Worm (Caenorhabditis elegans) whole organism, young adult: ENCODE data around the gene C53B7.3.

Source experiments
- B0035.1 ChIP-seq: sonication (generic microtip); optimal IDR thresholded peaks from 2 replicates; lab custom pipeline; 2016; ENCODE audit warnings: missing genetic modification characterization, mild to moderate bottlenecking, missing compliant biosample characterization, missing genotype, missing genetic modification reagents
- B0261.1 ChIP-seq: sonication (generic microtip); optimal IDR thresholded peaks from 2 replicates; lab custom pipeline; 2016; ENCODE audit warnings: mild to moderate bottlenecking, missing genetic modification characterization, moderate library complexity, missing compliant biosample characterization
- C06A6.2 ChIP-seq: fragments of 200-800 bp; sonication (Bioruptor generic); conservative IDR thresholded peaks from 2 replicates; pipeline ENCODE4 v1.3.6; 2022; ENCODE audit warnings: missing genetic modification characterization, missing compliant biosample characterization
- C17E4.6 ChIP-seq: fragments of 200-800 bp; sonication (Bioruptor generic); IDR thresholded peaks from 2 replicates; pipeline ENCODE4 v1.3.6; 2022; ENCODE audit warnings: missing genetic modification reagents, missing genetic modification characterization, missing compliant biosample characterization
- F22D6.2 ChIP-seq: sonication (generic microtip); optimal IDR thresholded peaks from 2 replicates; lab custom pipeline; 2016; ENCODE audit warnings: mild to moderate bottlenecking, missing genetic modification characterization, missing compliant biosample characterization
- F39B2.1 ChIP-seq: fragments of 200-800 bp; sonication (Bioruptor generic); IDR thresholded peaks from 2 replicates; pipeline ENCODE4 v1.3.6; 2022; ENCODE audit warnings: missing genetic modification reagents, missing genetic modification characterization, missing compliant biosample characterization
- T07F8.4 ChIP-seq: sonication (generic microtip); optimal IDR thresholded peaks from 2 replicates; lab custom pipeline; 2016; ENCODE audit warnings: mild to moderate bottlenecking, missing genetic modification characterization, moderate library complexity, missing compliant biosample characterization
- Y95B8A.8 ChIP-seq: fragments of 200-800 bp; sonication (Bioruptor generic); IDR thresholded peaks from 2 replicates; pipeline ENCODE4 v1.3.6; 2022; ENCODE audit warnings: missing genetic modification reagents, missing genetic modification characterization, missing compliant biosample characterization
- ama-1 ChIP-seq, 3 experiments: fragments of 150-350 bp in 1 of 3; sonication (generic microtip) in 2 of 3; optimal IDR thresholded peaks; 2 replicates each; lab custom pipeline; 2014 to 2018; ENCODE audit warnings: missing biosample characterization in 2 of 3, missing genetic modification characterization in 2 of 3, missing genetic modification reagents in 2 of 3
- atf-7 ChIP-seq: sonication (generic microtip); optimal IDR thresholded peaks from 2 replicates; lab custom pipeline; 2017; ENCODE audit warnings: mild to moderate bottlenecking, missing genetic modification characterization, missing compliant biosample characterization
- attf-5 ChIP-seq: fragments of 200-800 bp; sonication (Bioruptor generic); optimal IDR thresholded peaks from 2 replicates; lab custom pipeline; 2018; ENCODE audit warnings: mild to moderate bottlenecking, missing genetic modification characterization, missing compliant biosample characterization
- ceh-100 ChIP-seq: fragments of 200-800 bp; sonication (Bioruptor generic); IDR thresholded peaks from 2 replicates; pipeline ENCODE4 v1.3.6; 2022; ENCODE audit warnings: missing genetic modification reagents, missing genetic modification characterization, missing compliant biosample characterization
- ceh-58 ChIP-seq: fragments of 200-800 bp; sonication (Bioruptor generic); IDR thresholded peaks from 2 replicates; pipeline ENCODE4 v1.3.6; 2022; ENCODE audit warnings: missing genetic modification characterization, missing compliant biosample characterization
- ceh-79 ChIP-seq: sonication (generic microtip); optimal IDR thresholded peaks from 2 replicates; lab custom pipeline; 2017; ENCODE audit warnings: mild to moderate bottlenecking, missing genetic modification characterization, missing compliant biosample characterization
- die-1 ChIP-seq: sonication (generic microtip); optimal IDR thresholded peaks from 2 replicates; lab custom pipeline; 2016; ENCODE audit warnings: missing genotype, mild to moderate bottlenecking, missing genetic modification characterization, missing compliant biosample characterization
- dpff-1 ChIP-seq: sonication (generic microtip); optimal IDR thresholded peaks from 2 replicates; lab custom pipeline; 2017; ENCODE audit warnings: mild to moderate bottlenecking, missing genetic modification characterization, missing compliant biosample characterization
- dpl-1 ChIP-seq: fragments of 150-350 bp; optimal IDR thresholded peaks from 2 replicates; lab custom pipeline; 2014; ENCODE audit warnings: missing biosample characterization, missing genetic modification reagents, missing genetic modification characterization
- efl-1 ChIP-seq: fragments of 150-350 bp; optimal IDR thresholded peaks from 2 replicates; lab custom pipeline; 2014; ENCODE audit warnings: missing biosample characterization, missing genetic modification reagents, missing genetic modification characterization
- ekl-4 ChIP-seq: fragments of 200-800 bp; sonication (Bioruptor generic); IDR thresholded peaks from 2 replicates; pipeline ENCODE4 v1.3.6; 2022; ENCODE audit warnings: missing genetic modification reagents, missing genetic modification characterization, missing compliant biosample characterization
- hmg-1.2 ChIP-seq: fragments of 200-800 bp; sonication (Bioruptor generic); IDR thresholded peaks from 2 replicates; pipeline ENCODE4 v1.3.6; 2022; ENCODE audit warnings: missing genetic modification reagents, missing genetic modification characterization, missing compliant biosample characterization
- hrde-1 ChIP-seq: sonication (generic microtip); optimal IDR thresholded peaks from 2 replicates; lab custom pipeline; 2016; ENCODE audit warnings: missing genetic modification characterization, mild to moderate bottlenecking, missing compliant biosample characterization, moderate library complexity, missing genotype, missing genetic modification reagents, borderline replicate concordance
- lin-26 ChIP-seq: fragments of 200-800 bp; sonication (Bioruptor generic); IDR thresholded peaks from 2 replicates; pipeline ENCODE4 v1.3.6; 2022; ENCODE audit warnings: missing genetic modification reagents, missing genetic modification characterization, missing compliant biosample characterization
- lsl-1 ChIP-seq: fragments of 200-800 bp; sonication (Bioruptor generic); optimal IDR thresholded peaks from 2 replicates; lab custom pipeline; 2018; ENCODE audit warnings: mild to moderate bottlenecking, missing genetic modification characterization, moderate library complexity, missing compliant biosample characterization
- mes-4 ChIP-seq: sonication (generic microtip); optimal IDR thresholded peaks from 2 replicates; lab custom pipeline; 2016; ENCODE audit warnings: missing genotype, missing genetic modification characterization, missing compliant biosample characterization
- nfya-2 ChIP-seq: fragments of 200-800 bp; sonication (Bioruptor generic); IDR thresholded peaks from 2 replicates; pipeline ENCODE4 v1.3.6; 2022; ENCODE audit warnings: missing genetic modification reagents, missing genetic modification characterization, missing compliant biosample characterization
- nfyb-1 ChIP-seq: fragments of 200-800 bp; sonication (Bioruptor generic); IDR thresholded peaks from 2 replicates; pipeline ENCODE4 v1.3.6; 2022; ENCODE audit warnings: missing genetic modification reagents, missing genetic modification characterization, missing compliant biosample characterization
- nhr-80 ChIP-seq: sonication (generic microtip); optimal IDR thresholded peaks from 2 replicates; lab custom pipeline; 2016; ENCODE audit warnings: missing genetic modification characterization, missing compliant biosample characterization
- pha-4 ChIP-seq: fragments of 150-350 bp; sonication (generic microtip); optimal IDR thresholded peaks from 2 replicates; lab custom pipeline; 2014; ENCODE audit warnings: missing biosample characterization, missing genetic modification reagents, missing genetic modification characterization
- rcor-1 ChIP-seq: fragments of 200-800 bp; sonication (Bioruptor generic); IDR thresholded peaks from 2 replicates; pipeline ENCODE4 v1.3.6; 2022; ENCODE audit warnings: missing genetic modification reagents, missing genetic modification characterization, missing compliant biosample characterization
- rec-8 ChIP-seq, 2 experiments: sonication (generic microtip); optimal IDR thresholded peaks; 2 replicates each; lab custom pipeline; 2016; ENCODE audit warnings: mild to moderate bottlenecking in 2 of 2, missing genetic modification characterization in 2 of 2, missing genetic modification reagents in 2 of 2, missing genotype in 2 of 2, missing biosample characterization in 1 of 2, missing compliant biosample characterization in 1 of 2, moderate library complexity in 1 of 2
- rpc-1 ChIP-seq, 2 experiments: fragments of 150-350 bp in 1 of 2; sonication (generic microtip) in 1 of 2; optimal IDR thresholded peaks; 2 replicates each; lab custom pipeline; 2014 to 2018; ENCODE audit warnings: missing biosample characterization in 1 of 2, missing genetic modification characterization in 1 of 2, missing genetic modification reagents in 1 of 2, missing genotype in 1 of 2
- sdz-38 ChIP-seq: sonication (generic microtip); optimal IDR thresholded peaks from 2 replicates; lab custom pipeline; 2016; ENCODE audit warnings: missing genotype, missing genetic modification characterization, missing compliant biosample characterization
- snpc-1.1 ChIP-seq: sonication (generic microtip); optimal IDR thresholded peaks from 2 replicates; lab custom pipeline; 2017; ENCODE audit warnings: missing genetic modification characterization, mild to moderate bottlenecking, missing compliant biosample characterization, antibody characterized with exemption, moderate library complexity, missing genotype, missing genetic modification reagents; ENCODE audit not compliant: insufficient read depth
- snpc-3.4 ChIP-seq: sonication (generic microtip); optimal IDR thresholded peaks from 2 replicates; lab custom pipeline; 2017; ENCODE audit warnings: missing genetic modification characterization, mild to moderate bottlenecking, missing compliant biosample characterization, antibody characterized with exemption, moderate library complexity, missing genotype, missing genetic modification reagents
- snpc-4 ChIP-seq, 5 experiments: fragments of 150-350 bp in 1 of 5; sonication (generic microtip) in 4 of 5; optimal IDR thresholded peaks; 2 replicates each; lab custom pipeline; 2014 to 2018; ENCODE audit warnings: missing genetic modification characterization in 5 of 5, missing biosample characterization in 3 of 5, antibody characterized with exemption in 2 of 5, mild to moderate bottlenecking in 2 of 5, missing compliant biosample characterization in 2 of 5, missing genotype in 2 of 5, moderate library complexity in 2 of 5, missing genetic modification reagents in 1 of 5
- somi-1 ChIP-seq: fragments of 200-800 bp; sonication (Bioruptor generic); optimal IDR thresholded peaks from 2 replicates; lab custom pipeline; 2018; ENCODE audit warnings: mild to moderate bottlenecking, missing genetic modification characterization, missing compliant biosample characterization
- sptf-2 ChIP-seq: fragments of 200-800 bp; sonication (Bioruptor generic); optimal IDR thresholded peaks from 2 replicates; lab custom pipeline; 2018; ENCODE audit warnings: mild to moderate bottlenecking, missing genetic modification characterization, missing compliant biosample characterization
- tbp1 ChIP-seq: fragments of 200-800 bp; sonication (Bioruptor generic); optimal IDR thresholded peaks from 2 replicates; lab custom pipeline; 2018; ENCODE audit warnings: mild to moderate bottlenecking, missing genetic modification characterization, missing compliant biosample characterization
- unc-62 ChIP-seq: fragments of 150-350 bp; optimal IDR thresholded peaks from 2 replicates; lab custom pipeline; 2014; ENCODE audit warnings: missing biosample characterization, missing genetic modification reagents, missing genetic modification characterization
- zfh-2 ChIP-seq: fragments of 200-800 bp; sonication (Bioruptor generic); conservative IDR thresholded peaks from 2 replicates; pipeline ENCODE4 v1.3.6; 2022; ENCODE audit warnings: missing genetic modification reagents, missing genetic modification characterization, missing compliant biosample characterization
- ztf-22 ChIP-seq: fragments of 200-800 bp; sonication (Bioruptor generic); optimal IDR thresholded peaks from 2 replicates; lab custom pipeline; 2018; ENCODE audit warnings: mild to moderate bottlenecking, missing genetic modification characterization, moderate library complexity, missing compliant biosample characterization
- ztf-25 ChIP-seq: fragments of 200-800 bp; sonication (Bioruptor generic); IDR thresholded peaks from 2 replicates; pipeline ENCODE4 v1.3.6; 2022; ENCODE audit warnings: missing genetic modification reagents, missing genetic modification characterization, missing compliant biosample characterization
- ztf-3 ChIP-seq: fragments of 200-800 bp; sonication (Bioruptor generic); optimal IDR thresholded peaks from 2 replicates; lab custom pipeline; 2018; ENCODE audit warnings: mild to moderate bottlenecking, missing genetic modification characterization, missing compliant biosample characterization
- ztf-6 ChIP-seq: fragments of 200-800 bp; sonication (Bioruptor generic); IDR thresholded peaks from 2 replicates; pipeline ENCODE4 v1.3.6; 2022; ENCODE audit warnings: missing genetic modification reagents, missing genetic modification characterization, missing compliant biosample characterization

The C53B7.3 gene

DNA sequence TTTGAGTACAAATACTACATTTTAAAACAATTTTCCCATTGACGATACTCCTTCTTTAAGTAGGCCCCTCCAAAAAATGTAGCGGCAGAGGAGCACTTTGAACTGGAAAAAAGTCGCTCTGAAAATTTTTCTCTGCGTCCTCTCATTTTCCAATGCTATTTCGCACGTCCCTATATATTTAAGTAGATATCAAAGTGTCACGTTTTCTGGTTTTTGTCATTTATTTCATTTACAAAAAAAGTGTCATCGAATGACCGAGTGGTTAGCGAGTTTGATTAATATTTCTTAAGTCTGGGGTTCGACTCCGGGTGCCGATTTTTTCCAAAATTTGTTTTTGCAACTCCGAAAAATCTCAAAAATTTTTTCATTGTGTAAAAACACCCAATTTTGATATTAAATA, 22.3 kb downstream of the C53B7.3 start:
- TF ChIP-seq hrde-1 (tag; lab: Kevin White, UChicago) = no peak
- TF ChIP-seq hmg-1.2 (GFP tag; lab: Robert Waterston, UW) = peak; percentile 98
- TF ChIP-seq tbp1 (GFP tag; lab: Kevin White, UChicago) = peak; percentile 82
- TF ChIP-seq dpff-1 (tag; lab: Kevin White, UChicago) = no peak
- TF ChIP-seq die-1 (tag; lab: Kevin White, UChicago) = peak; percentile 17
- peak; percentile 48 for TF ChIP-seq rpc-1 (optimal IDR thresholded peaks at IDR 0.05; lab: Kevin White, UChicago)
- TF ChIP-seq rpc-1 (tag; optimal IDR thresholded peaks at IDR 0.05; lab: Kevin White, UChicago) = peak; percentile 54
- TF ChIP-seq pha-4 = no peak
- TF ChIP-seq sptf-2 (GFP tag; lab: Kevin White, UChicago) = no peak
- TF ChIP-seq lin-26 (GFP tag; lab: Robert Waterston, UW) = peak; percentile 60; the same call in 1 of the 2 replicates
- peak; percentile 60 for TF ChIP-seq B0261.1 (tag; lab: Kevin White, UChicago)
- TF ChIP-seq F39B2.1 (GFP tag; lab: Robert Waterston, UW) = no peak

DNA sequence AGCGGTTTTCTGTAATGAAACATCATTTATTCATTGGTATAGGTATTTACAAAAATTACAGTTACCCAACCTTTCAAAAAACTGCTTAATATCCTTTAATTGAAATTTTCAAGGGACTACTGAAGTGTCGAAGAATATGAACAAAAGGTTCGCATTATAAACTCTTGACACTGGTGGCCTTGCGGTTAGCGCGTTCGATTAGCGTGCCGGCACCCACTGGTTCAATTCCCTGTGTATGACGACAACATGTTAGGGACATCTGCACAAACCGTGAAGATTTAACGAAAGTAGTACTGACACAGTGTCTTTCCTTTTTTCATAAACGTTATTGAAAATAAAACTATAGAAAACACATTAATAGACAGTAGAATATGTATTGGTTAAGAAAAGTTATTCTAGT, 23.2 kb downstream of the C53B7.3 start:
- peak; percentile 85 for TF ChIP-seq B0035.1 (tag; lab: Kevin White, UChicago)
- TF ChIP-seq T07F8.4 = peak; percentile 84
- peak; percentile 77 for TF ChIP-seq ekl-4 (GFP tag; lab: Robert Waterston, UW)
- TF ChIP-seq somi-1 = peak; percentile 69
- TF ChIP-seq nhr-80 (tag; lab: Kevin White, UChicago) = peak; percentile 44
- peak; percentile 82 for TF ChIP-seq hrde-1 (tag; lab: Kevin White, UChicago)
- peak; percentile 91 for TF ChIP-seq mes-4 (tag; lab: Kevin White, UChicago)
- peak; percentile 85 for TF ChIP-seq snpc-3.4
- peak; percentile 94 for TF ChIP-seq tbp1 (GFP tag; lab: Kevin White, UChicago)
- no peak for TF ChIP-seq unc-62
- TF ChIP-seq dpl-1 = no peak
- no peak for TF ChIP-seq pha-4
- TF ChIP-seq F22D6.2 (tag; lab: Kevin White, UChicago) = no peak
- TF ChIP-seq ceh-58 (GFP tag; lab: Robert Waterston, UW) = peak; percentile 82; the same call in 1 of the 2 replicates
- peak; percentile 23 for TF ChIP-seq efl-1
- peak; percentile 68; the same call in 1 of the 2 replicates for TF ChIP-seq Y95B8A.8 (GFP tag; lab: Robert Waterston, UW)
- no peak for TF ChIP-seq dpff-1 (tag; lab: Kevin White, UChicago)
- TF ChIP-seq ceh-79 (tag; lab: Kevin White, UChicago) = peak; percentile 95
- peak; percentile 74 for TF ChIP-seq C17E4.6 (GFP tag; lab: Robert Waterston, UW)
- peak; percentile 57 for TF ChIP-seq attf-5
- TF ChIP-seq ztf-22 (GFP tag; lab: Kevin White, UChicago) = peak; percentile 65
- no peak for TF ChIP-seq zfh-2 (GFP tag; lab: Robert Waterston, UW)
- peak; percentile 91 for TF ChIP-seq nfyb-1 (GFP tag; lab: Robert Waterston, UW)
- no peak for TF ChIP-seq ztf-6 (GFP tag; lab: Robert Waterston, UW)
- TF ChIP-seq lsl-1 = peak; percentile 39
- TF ChIP-seq ama-1 (optimal IDR thresholded peaks at IDR 0.05; lab: Kevin White, UChicago) = no peak
- TF ChIP-seq ama-1 (GFP tag; optimal IDR thresholded peaks at IDR 0.05; lab: Kevin White, UChicago) = peak in 1 of 2 experiments; percentile 94
- TF ChIP-seq atf-7 (tag; lab: Kevin White, UChicago) = peak; percentile 58
- no peak for TF ChIP-seq sdz-38 (tag; lab: Kevin White, UChicago)
- TF ChIP-seq ztf-25 (GFP tag; lab: Robert Waterston, UW) = peak; percentile 86
- TF ChIP-seq nfya-2 = 0 out of 2 replicates have a peak, but pooled peaks have one; percentile 18
- no peak; the same call in none of the 2 replicates for TF ChIP-seq ceh-100 (GFP tag; lab: Robert Waterston, UW)
- no peak for TF ChIP-seq ztf-3 (GFP tag; lab: Kevin White, UChicago)
- peak; percentile 82 for TF ChIP-seq snpc-4 (GFP tag; optimal IDR thresholded peaks at IDR 0.05; lab: Kevin White, UChicago)
- peak in 3 of 4 experiments; percentile 57 to 80 (median 75) for TF ChIP-seq snpc-4 (tag; optimal IDR thresholded peaks at IDR 0.05; lab: Kevin White, UChicago)
- peak; percentile 85 for TF ChIP-seq rcor-1 (GFP tag; lab: Robert Waterston, UW)
- TF ChIP-seq rec-8 (tag; optimal IDR thresholded peaks at IDR 0.05; lab: Kevin White, UChicago) = peak; percentile 88 to 95
- no peak; the same call in 1 of the 2 replicates for TF ChIP-seq C06A6.2 (GFP tag; lab: Robert Waterston, UW)
- TF ChIP-seq snpc-1.1 (tag; lab: Kevin White, UChicago) = peak; percentile 44
